Fruit fly (Drosophila melanogaster) S2 (cell line): ENCODE data around the gene CG7714.

ENCODE experiments used
- CG8478 ChIP-seq: fragments of >200 bp; optimal IDR thresholded peaks from 2 replicates; lab custom pipeline; 2018
- CTCF ChIP-seq, 2 experiments: fragments of >200 bp; optimal IDR thresholded peaks; 2 replicates each; lab custom pipeline; 2018

Gene CG7714

dm6 chr3R:18738086-18738485 is 11.9 kb upstream of the CG7714 start:
- TF ChIP-seq CTCF (optimal IDR thresholded peaks at IDR 0.05; lab: Kevin White, UChicago) = peak; percentile 4 to 28
- no peak for TF ChIP-seq CG8478 (lab: Kevin White, UChicago)

DNA sequence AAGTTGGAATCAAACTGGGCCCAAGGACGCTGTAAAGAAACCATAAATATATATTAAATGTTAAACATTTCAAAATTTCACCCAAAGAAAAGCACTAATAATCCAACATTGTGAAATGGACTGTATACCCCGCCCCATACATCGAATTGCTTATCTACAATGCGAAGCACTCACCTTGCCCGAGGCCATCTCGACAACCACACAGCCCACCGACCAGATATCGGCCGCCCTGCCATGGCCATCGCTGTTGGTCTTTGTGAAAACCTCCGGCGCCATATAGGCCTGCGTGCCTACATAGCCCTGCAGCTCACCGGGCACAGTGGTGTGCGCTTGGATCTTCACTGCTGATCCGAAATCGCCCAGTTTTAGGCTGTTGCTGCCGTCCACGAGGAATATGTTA is 7.3 kb upstream of the CG7714 start:
- TF ChIP-seq CTCF (optimal IDR thresholded peaks at IDR 0.05; lab: Kevin White, UChicago) = no peak
- no peak for TF ChIP-seq CG8478 (lab: Kevin White, UChicago)

DNA sequence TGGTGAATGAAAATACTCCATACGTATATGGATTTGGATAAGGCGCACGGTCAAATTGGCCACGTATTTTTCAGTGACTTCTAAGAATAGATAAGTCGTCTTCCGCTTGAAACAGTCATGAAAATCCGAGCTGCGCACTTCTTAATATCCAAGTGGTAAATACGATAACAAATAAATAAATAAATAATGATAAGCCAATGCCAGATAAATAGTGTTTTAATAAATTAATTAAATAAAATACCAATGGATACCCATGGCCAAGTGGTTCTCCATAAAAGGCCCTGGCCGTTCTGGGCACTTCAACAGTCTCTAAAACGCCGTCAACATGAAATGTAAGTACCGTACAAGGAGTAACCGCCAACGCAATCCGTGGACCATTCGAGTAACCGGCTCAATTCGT is 6.1 kb upstream of the CG7714 start, which contains the start of gene CG14302:
CG14302 (plus strand) TSS at position 301 of the 400 bp plus-strand sequence.
- TF ChIP-seq CTCF (optimal IDR thresholded peaks at IDR 0.05; lab: Kevin White, UChicago) = no peak
- TF ChIP-seq CG8478 (lab: Kevin White, UChicago) = no peak

DNA sequence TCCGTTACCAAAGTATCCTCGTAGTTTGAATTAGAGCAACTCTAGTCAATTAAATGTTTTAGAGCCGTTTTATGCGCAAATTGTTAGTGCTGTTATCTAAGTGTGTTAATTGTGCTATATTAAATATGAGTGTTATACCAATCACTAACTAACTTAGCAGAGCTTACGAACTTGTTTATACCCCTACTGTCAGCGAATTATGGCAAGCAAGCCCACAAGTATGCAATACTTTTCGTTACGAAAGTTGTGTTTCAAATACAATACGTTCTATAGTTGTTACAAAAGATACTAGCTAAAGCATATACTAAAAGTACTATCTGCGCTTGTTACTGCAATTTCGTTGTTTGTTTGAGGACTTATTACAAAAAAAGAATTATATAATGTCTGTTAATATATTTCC is 5.0 kb upstream of the CG7714 start:
- TF ChIP-seq CG8478 (lab: Kevin White, UChicago) = no peak
- TF ChIP-seq CTCF (optimal IDR thresholded peaks at IDR 0.05; lab: Kevin White, UChicago) = no peak

- TF ChIP-seq CTCF (optimal IDR thresholded peaks at IDR 0.05; lab: Kevin White, UChicago) (no peak), CG8478 (lab: Kevin White, UChicago) (no peak)
Measured at dm6 chr3R:18728368-18728767, 2.1 kb upstream of the CG7714 start, which contains the start of gene CG7715. TSS of gene CG7715 (minus strand) at chr3R:18728468.

DNA sequence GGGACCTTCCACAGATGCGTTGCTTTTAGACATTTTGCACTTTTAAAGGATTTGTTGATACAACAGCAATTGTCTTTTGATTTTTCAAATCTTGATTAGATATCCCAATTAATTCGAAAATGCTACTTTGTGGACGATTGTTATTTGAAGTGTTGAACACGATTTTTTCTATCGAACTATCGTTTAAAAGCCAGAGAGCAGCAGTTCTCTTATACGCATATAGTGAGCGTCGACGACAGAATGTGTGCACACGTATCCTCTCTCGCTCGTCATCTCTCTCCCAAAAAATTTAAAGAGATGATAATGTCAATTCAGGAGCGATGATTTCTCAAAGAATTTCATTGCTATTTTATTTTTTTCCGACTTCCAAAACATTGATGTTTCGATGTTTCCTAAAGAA is 3.7 kb downstream of the CG7714 start, which contains the start of gene CG34283:
CG34283 (minus strand) TSS at position 101 of the 400 bp plus-strand sequence.
- no peak for TF ChIP-seq CG8478 (lab: Kevin White, UChicago)
- no peak for TF ChIP-seq CTCF (optimal IDR thresholded peaks at IDR 0.05; lab: Kevin White, UChicago)

- TF ChIP-seq CTCF (optimal IDR thresholded peaks at IDR 0.05; lab: Kevin White, UChicago) (no peak), CG8478 (lab: Kevin White, UChicago) (no peak)
Measured at dm6 chr3R:18721368-18721767, 4.9 kb downstream of the CG7714 start.

- TF ChIP-seq CTCF (optimal IDR thresholded peaks at IDR 0.05; lab: Kevin White, UChicago) (no peak), CG8478 (lab: Kevin White, UChicago) (no peak)
Measured at dm6 chr3R:18719767-18720341, 6.4 kb downstream of the CG7714 start.

dm6 chr3R:18707492-18707891 is 18.7 kb downstream of the CG7714 start:
- no peak for TF ChIP-seq CTCF (optimal IDR thresholded peaks at IDR 0.05; lab: Kevin White, UChicago)
- no peak for TF ChIP-seq CG8478 (lab: Kevin White, UChicago)

DNA sequence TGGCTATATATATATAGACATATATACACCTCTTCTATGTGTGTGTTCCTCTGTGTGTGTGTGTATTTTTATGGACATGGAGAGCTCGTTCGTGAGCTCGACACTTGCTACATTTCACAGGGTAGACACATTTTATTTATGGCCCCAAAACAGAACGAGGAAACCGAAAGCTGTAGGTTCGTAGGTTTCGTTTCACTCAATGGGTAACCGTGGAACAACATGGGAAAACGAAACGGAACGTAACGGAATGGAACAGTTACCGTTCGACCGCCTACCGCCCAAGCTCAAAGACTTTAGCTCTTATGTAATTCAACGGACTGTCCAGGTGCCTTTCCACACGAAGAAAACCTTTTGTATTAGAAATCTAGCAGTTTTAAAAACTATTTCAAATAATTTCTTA is 19.9 kb downstream of the CG7714 start:
- TF ChIP-seq CG8478 (lab: Kevin White, UChicago) (no peak), CTCF (optimal IDR thresholded peaks at IDR 0.05; lab: Kevin White, UChicago) (no peak)

DNA sequence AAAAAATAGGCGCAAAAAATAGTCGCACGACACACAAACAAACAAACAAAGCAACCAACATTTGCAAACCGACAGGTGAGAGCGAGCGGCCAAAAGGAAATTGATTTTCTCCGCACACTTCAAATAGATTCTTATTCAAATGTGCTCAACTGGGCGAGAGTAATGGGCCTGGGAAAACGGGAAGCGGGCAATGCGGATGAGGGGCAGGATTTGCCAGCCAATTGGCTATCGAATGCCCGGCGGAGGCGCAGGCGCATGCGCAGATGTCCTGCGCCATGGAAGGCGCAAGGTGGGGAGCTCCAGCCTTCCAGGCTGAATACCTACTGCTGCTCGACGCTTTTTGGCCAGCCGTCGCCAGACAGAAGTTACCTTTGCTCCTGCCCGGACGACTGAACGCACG is 21.1 kb downstream of the CG7714 start, which contains the start of the genes ChAT and VAChT:
ChAT (plus strand) TSS at position 352 of the 400 bp plus-strand sequence.
VAChT (plus strand) TSS at position 352 of the 400 bp plus-strand sequence.
- TF ChIP-seq CTCF (optimal IDR thresholded peaks at IDR 0.05; lab: Kevin White, UChicago) (no peak), CG8478 (lab: Kevin White, UChicago) (no peak)

- TF ChIP-seq CG8478 (lab: Kevin White, UChicago) (no peak), CTCF (optimal IDR thresholded peaks at IDR 0.05; lab: Kevin White, UChicago) (no peak)
Measured at dm6 chr3R:18703514-18703913, 22.7 kb downstream of the CG7714 start.

DNA sequence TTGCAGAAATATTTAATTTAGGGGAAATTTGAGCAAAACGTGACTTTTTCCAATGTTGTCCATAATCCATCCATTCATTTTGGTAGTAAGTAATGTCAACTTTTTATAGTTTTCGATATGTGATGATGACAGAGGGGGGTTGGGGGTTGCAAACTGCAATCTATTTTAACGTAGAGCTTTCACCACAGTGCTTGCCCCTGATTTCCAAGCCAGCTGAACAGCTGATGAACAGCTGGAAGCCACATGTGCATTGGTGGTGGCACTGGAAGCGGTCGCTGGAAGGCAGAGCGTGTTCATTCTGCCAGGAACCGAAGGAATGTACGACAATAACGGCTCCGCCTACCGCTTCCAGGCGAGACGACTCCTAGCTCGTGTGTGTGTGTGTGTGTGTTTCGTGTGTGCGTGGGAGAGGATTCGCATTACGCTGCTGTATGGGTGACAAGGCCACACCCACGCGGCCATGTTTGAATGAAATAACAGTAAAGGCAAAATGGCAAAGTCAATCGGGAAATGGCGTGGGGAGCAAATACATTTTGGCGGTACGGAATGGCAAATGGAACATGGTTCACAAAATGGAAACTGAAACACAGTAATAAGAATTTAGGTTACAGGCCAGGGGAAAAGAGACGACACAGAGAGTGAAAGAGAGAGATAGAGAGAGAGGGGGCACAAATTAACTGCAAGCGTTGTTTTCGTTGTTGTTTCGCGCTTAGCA is 27.2 kb downstream of the CG7714 start:
- TF ChIP-seq CG8478 (lab: Kevin White, UChicago) (no peak), CTCF (optimal IDR thresholded peaks at IDR 0.05; lab: Kevin White, UChicago) (no peak)

dm6 chr3R:18694952-18695351 is 31.3 kb downstream of the CG7714 start, which contains the start of gene CG34282:
TSS of gene CG34282 (plus strand) at chr3R:18695252.
- no peak for TF ChIP-seq CG8478 (lab: Kevin White, UChicago)
- TF ChIP-seq CTCF (optimal IDR thresholded peaks at IDR 0.05; lab: Kevin White, UChicago) = no peak

- no peak for TF ChIP-seq CTCF (optimal IDR thresholded peaks at IDR 0.05; lab: Kevin White, UChicago)
- no peak for TF ChIP-seq CG8478 (lab: Kevin White, UChicago)
Measured at dm6 chr3R:18693611-18694010, 32.6 kb downstream of the CG7714 start, which contains the start of gene CG14300. TSS of gene CG14300 (minus strand) at chr3R:18693711.
